Fruit fly (Drosophila melanogaster) whole organism, pupa: Measurements from ENCODE around the gene CCT2.

Experiments
- CG10348 ChIP-seq: fragments of 200-800 bp; sonication (Bioruptor generic); IDR thresholded peaks from 2 replicates; pipeline ENCODE4 v1.3.6; 2022; ENCODE audit warnings: missing biosample characterization, missing genetic modification characterization
- CG12605 ChIP-seq: fragments of 200-800 bp; sonication (Bioruptor generic); IDR thresholded peaks from 2 replicates; pipeline ENCODE4 v1.3.6; 2022; ENCODE audit warnings: missing biosample characterization, missing genetic modification characterization
- CG13204 ChIP-seq: fragments of 200-800 bp; sonication (Bioruptor generic); optimal IDR thresholded peaks from 2 replicates; lab custom pipeline; 2018; ENCODE audit warnings: missing biosample characterization, mild to moderate bottlenecking, missing genetic modification characterization, moderate library complexity
- CG14655 ChIP-seq: fragments of 200-800 bp; sonication (Bioruptor generic); optimal IDR thresholded peaks from 3 replicates; lab custom pipeline; 2017; ENCODE audit warnings: mild to moderate bottlenecking, missing biosample characterization, missing genetic modification reagents, missing genetic modification characterization
- CG15710 ChIP-seq: fragments of 200-800 bp; sonication (Bioruptor generic); optimal IDR thresholded peaks from 2 replicates; lab custom pipeline; 2018; ENCODE audit warnings: missing biosample characterization, mild to moderate bottlenecking, missing genetic modification characterization, moderate library complexity
- CG17806 ChIP-seq: fragments of 200-800 bp; sonication (Bioruptor generic); optimal IDR thresholded peaks from 2 replicates; lab custom pipeline; 2018; ENCODE audit warnings: missing biosample characterization, mild to moderate bottlenecking, missing genetic modification characterization, moderate library complexity
- CG32121 ChIP-seq: fragments of 200-800 bp; sonication (Bioruptor generic); IDR thresholded peaks from 2 replicates; pipeline ENCODE4 v1.3.6; 2022; ENCODE audit warnings: missing biosample characterization, missing genetic modification characterization
- CG34367 ChIP-seq: fragments of 200-800 bp; sonication (Bioruptor generic); optimal IDR thresholded peaks from 2 replicates; lab custom pipeline; 2018; ENCODE audit warnings: missing biosample characterization, mild to moderate bottlenecking, missing genetic modification characterization
- CG4496 ChIP-seq: fragments of 200-800 bp; sonication (Bioruptor generic); IDR thresholded peaks from 3 replicates; pipeline ENCODE4 v1.3.6; 2022; ENCODE audit warnings: missing biosample characterization, missing genetic modification characterization
- CG8159 ChIP-seq: fragments of 200-800 bp; sonication (Bioruptor generic); optimal IDR thresholded peaks from 3 replicates; lab custom pipeline; 2018; ENCODE audit warnings: missing biosample characterization, mild to moderate bottlenecking, missing genetic modification characterization, moderate library complexity
- CG8301 ChIP-seq: fragments of 200-800 bp; sonication (Bioruptor generic); optimal IDR thresholded peaks from 2 replicates; lab custom pipeline; 2018; ENCODE audit warnings: missing biosample characterization, mild to moderate bottlenecking, missing genetic modification characterization
- CG9948 ChIP-seq: fragments of 200-800 bp; sonication (Bioruptor generic); optimal IDR thresholded peaks from 2 replicates; lab custom pipeline; 2018; ENCODE audit warnings: missing biosample characterization, mild to moderate bottlenecking, missing genetic modification characterization, moderate library complexity
- D1 ChIP-seq: fragments of 200-800 bp; sonication (Bioruptor generic); optimal IDR thresholded peaks from 2 replicates; lab custom pipeline; 2018; ENCODE audit warnings: missing biosample characterization, mild to moderate bottlenecking, missing genetic modification characterization, moderate library complexity
- EcR ChIP-seq: fragments of 200-800 bp; sonication (Bioruptor generic); optimal IDR thresholded peaks from 3 replicates; lab custom pipeline; 2019; ENCODE audit warnings: missing biosample characterization, missing genetic modification characterization, mild to moderate bottlenecking, moderate library complexity, missing genetic modification reagents
- Ets98B ChIP-seq: fragments of 200-800 bp; sonication (Bioruptor generic); IDR thresholded peaks from 2 replicates; pipeline ENCODE4 v1.3.6; 2022; ENCODE audit warnings: missing biosample characterization, missing genetic modification characterization
- Pif1A ChIP-seq: fragments of 200-800 bp; sonication (Bioruptor generic); optimal IDR thresholded peaks from 3 replicates; lab custom pipeline; 2016; ENCODE audit warnings: missing biosample characterization, missing genetic modification characterization
- Pif1B ChIP-seq: fragments of 200-800 bp; sonication (Bioruptor generic); optimal IDR thresholded peaks from 3 replicates; lab custom pipeline; 2016; ENCODE audit warnings: missing biosample characterization, missing genetic modification characterization
- Snoo ChIP-seq: fragments of 200-800 bp; sonication (Bioruptor generic); optimal IDR thresholded peaks from 3 replicates; lab custom pipeline; 2017; ENCODE audit warnings: missing biosample characterization, mild to moderate bottlenecking, missing genetic modification characterization, inconsistent platforms
- fd96Ca ChIP-seq: fragments of 200-800 bp; sonication (Bioruptor generic); IDR thresholded peaks from 3 replicates; pipeline ENCODE4 v1.3.6; 2022; ENCODE audit warnings: missing biosample characterization, missing genetic modification characterization
- gl ChIP-seq: fragments of 200-800 bp; sonication (Bioruptor generic); optimal IDR thresholded peaks from 2 replicates; lab custom pipeline; 2018; ENCODE audit warnings: missing biosample characterization, mild to moderate bottlenecking, missing genetic modification characterization
- rn ChIP-seq: fragments of 200-800 bp; sonication (Bioruptor generic); IDR thresholded peaks from 2 replicates; pipeline ENCODE4 v1.3.6; 2022; ENCODE audit warnings: missing biosample characterization, missing genetic modification characterization

The CCT2 gene

DNA sequence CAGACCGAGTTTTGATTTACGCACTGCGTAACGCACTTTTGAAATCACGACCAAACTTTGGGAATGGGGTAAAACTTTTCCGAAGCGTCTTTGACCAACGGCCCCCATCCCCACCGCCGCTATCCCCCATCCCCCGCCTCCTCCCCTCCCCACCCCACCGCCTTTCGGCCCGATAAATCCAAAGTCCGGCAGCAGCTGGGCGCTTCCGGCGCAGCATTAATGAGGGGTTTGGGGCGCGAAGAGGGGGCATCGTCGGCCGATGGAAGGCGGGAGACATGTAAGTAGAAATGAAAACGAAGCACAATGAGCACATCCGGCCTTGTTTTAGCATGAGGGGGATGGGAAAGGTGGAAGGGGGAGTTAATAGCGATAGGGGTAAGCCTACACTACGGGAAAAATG, 49.8 kb downstream of the CCT2 start:
- TF ChIP-seq D1 (no peak), Ets98B (peak; percentile 60), CG9948 (tag; lab: Kevin White, UChicago) (no peak), CG32121 (GFP tag; lab: Robert Waterston, UW) (peak; percentile 59), CG12605 (GFP tag; lab: Robert Waterston, UW) (peak; percentile 48; the same call in 1 of the 2 replicates), CG15710 (tag; lab: Kevin White, UChicago) (peak; percentile 31), CG17806 (tag; lab: Kevin White, UChicago) (peak; percentile 16), Snoo (no peak), CG4496 (GFP tag; lab: Robert Waterston, UW) (peak; percentile 42; the same call in 1 of the 3 replicates), CG8301 (peak; percentile 18), EcR (GFP tag; lab: Kevin White, UChicago) (no peak), fd96Ca (GFP tag; lab: Robert Waterston, UW) (peak; percentile 46; the same call in 2 of the 3 replicates), Pif1B (GFP tag; lab: Kevin White, UChicago) (no peak), CG8159 (tag; lab: Kevin White, UChicago) (peak; percentile 16), CG14655 (GFP tag; lab: Kevin White, UChicago) (peak; percentile 61), CG34367 (tag; lab: Kevin White, UChicago) (no peak), gl (peak; percentile 79), CG10348 (GFP tag; lab: Robert Waterston, UW) (no peak), CG13204 (GFP tag; lab: Kevin White, UChicago) (peak; percentile 79), rn (GFP tag; lab: Robert Waterston, UW) (no peak)

DNA sequence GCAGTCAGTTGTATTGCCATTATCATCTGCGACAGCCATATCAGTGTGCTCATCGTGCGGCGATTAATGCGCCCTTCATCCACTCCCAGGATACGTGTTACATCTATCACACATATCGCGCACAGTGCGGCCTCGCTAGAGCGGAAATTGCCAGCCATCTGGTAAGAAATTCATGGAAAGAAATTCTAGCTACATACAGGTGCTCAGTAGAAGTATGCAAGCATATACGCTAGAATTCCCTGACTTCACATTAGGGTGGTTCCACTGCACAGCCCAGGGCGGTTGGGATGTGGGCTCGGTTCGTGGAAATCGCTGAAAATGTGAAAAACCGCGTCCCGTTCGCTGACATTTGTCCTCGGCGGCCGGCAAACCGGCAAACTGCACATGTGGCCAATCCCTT, 51.9 kb downstream of the CCT2 start:
- TF ChIP-seq CG34367 (tag; lab: Kevin White, UChicago) (peak; percentile 70), Snoo (peak; percentile 54), CG8301 (peak; percentile 68), CG17806 (tag; lab: Kevin White, UChicago) (peak; percentile 64), CG32121 (GFP tag; lab: Robert Waterston, UW) (peak; percentile 72), Ets98B (peak; percentile 88), gl (peak; percentile 62), D1 (peak; percentile 36), EcR (GFP tag; lab: Kevin White, UChicago) (no peak), CG10348 (GFP tag; lab: Robert Waterston, UW) (no peak), Pif1A (GFP tag; lab: Kevin White, UChicago) (no peak), CG14655 (GFP tag; lab: Kevin White, UChicago) (no peak), Pif1B (GFP tag; lab: Kevin White, UChicago) (no peak), CG15710 (tag; lab: Kevin White, UChicago) (peak; percentile 82), CG8159 (tag; lab: Kevin White, UChicago) (peak; percentile 80), CG13204 (GFP tag; lab: Kevin White, UChicago) (no peak), CG12605 (GFP tag; lab: Robert Waterston, UW) (peak; percentile 69), fd96Ca (GFP tag; lab: Robert Waterston, UW) (peak; percentile 91), CG4496 (GFP tag; lab: Robert Waterston, UW) (peak; percentile 91), rn (GFP tag; lab: Robert Waterston, UW) (peak; percentile 70), CG9948 (tag; lab: Kevin White, UChicago) (peak; percentile 66)

DNA sequence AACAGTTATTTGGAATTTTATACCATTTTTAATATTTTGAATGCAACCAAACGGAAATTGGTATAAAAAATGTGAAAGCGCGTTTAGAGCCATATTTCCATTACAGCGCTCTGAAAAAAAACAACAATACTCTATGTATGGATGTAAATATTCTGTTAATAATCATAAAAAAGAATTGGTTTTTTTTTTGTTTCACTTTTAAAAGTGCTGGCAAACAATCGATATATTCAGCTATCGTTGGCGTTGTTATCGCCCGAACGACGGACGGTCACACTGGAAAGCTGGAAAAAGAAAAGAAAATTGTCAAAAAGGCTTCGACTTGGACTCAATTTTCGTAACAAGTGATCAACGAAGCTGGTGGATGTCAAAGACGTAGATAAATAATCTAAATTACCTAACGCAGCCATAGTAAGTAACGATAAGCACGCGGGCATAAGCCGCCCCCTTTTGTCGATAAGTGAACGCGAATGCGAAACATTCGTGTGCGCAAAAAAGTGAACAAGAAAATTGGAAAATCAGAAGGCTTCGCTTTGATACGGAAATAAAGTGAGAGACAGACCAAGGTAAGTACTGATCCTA, 53.0 kb downstream of the CCT2 start, which contains the start of gene CG7065:
Gene CG7065, plus strand, starts transcription at position 270 of the 579 bp plus-strand sequence.
- TF ChIP-seq fd96Ca (GFP tag; lab: Robert Waterston, UW), result no peak
- TF ChIP-seq CG9948 (tag; lab: Kevin White, UChicago), result no peak
- TF ChIP-seq CG13204 (GFP tag; lab: Kevin White, UChicago), result no peak
- no peak for TF ChIP-seq Pif1B (GFP tag; lab: Kevin White, UChicago)
- TF ChIP-seq CG4496 (GFP tag; lab: Robert Waterston, UW), result no peak
